Fruit fly (Drosophila melanogaster) whole organism, pupa: ENCODE measurements around the gene RtcB.

ENCODE experiments used
- CG12605 ChIP-seq: fragments of 200-800 bp; sonication (Bioruptor generic); IDR thresholded peaks from 2 replicates; pipeline ENCODE4 v1.3.6; 2022; ENCODE audit warnings: missing biosample characterization, missing genetic modification characterization
- CG14655 ChIP-seq: fragments of 200-800 bp; sonication (Bioruptor generic); optimal IDR thresholded peaks from 3 replicates; lab custom pipeline; 2017; ENCODE audit warnings: mild to moderate bottlenecking, missing biosample characterization, missing genetic modification reagents, missing genetic modification characterization
- CG17806 ChIP-seq: fragments of 200-800 bp; sonication (Bioruptor generic); optimal IDR thresholded peaks from 2 replicates; lab custom pipeline; 2018; ENCODE audit warnings: missing biosample characterization, mild to moderate bottlenecking, missing genetic modification characterization, moderate library complexity
- CG4496 ChIP-seq: fragments of 200-800 bp; sonication (Bioruptor generic); IDR thresholded peaks from 3 replicates; pipeline ENCODE4 v1.3.6; 2022; ENCODE audit warnings: missing biosample characterization, missing genetic modification characterization
- CG8159 ChIP-seq: fragments of 200-800 bp; sonication (Bioruptor generic); optimal IDR thresholded peaks from 3 replicates; lab custom pipeline; 2018; ENCODE audit warnings: missing biosample characterization, mild to moderate bottlenecking, missing genetic modification characterization, moderate library complexity
- CG8301 ChIP-seq: fragments of 200-800 bp; sonication (Bioruptor generic); optimal IDR thresholded peaks from 2 replicates; lab custom pipeline; 2018; ENCODE audit warnings: missing biosample characterization, mild to moderate bottlenecking, missing genetic modification characterization
- CG9948 ChIP-seq: fragments of 200-800 bp; sonication (Bioruptor generic); optimal IDR thresholded peaks from 2 replicates; lab custom pipeline; 2018; ENCODE audit warnings: missing biosample characterization, mild to moderate bottlenecking, missing genetic modification characterization, moderate library complexity
- D1 ChIP-seq: fragments of 200-800 bp; sonication (Bioruptor generic); optimal IDR thresholded peaks from 2 replicates; lab custom pipeline; 2018; ENCODE audit warnings: missing biosample characterization, mild to moderate bottlenecking, missing genetic modification characterization, moderate library complexity
- EcR ChIP-seq: fragments of 200-800 bp; sonication (Bioruptor generic); optimal IDR thresholded peaks from 3 replicates; lab custom pipeline; 2019; ENCODE audit warnings: missing biosample characterization, missing genetic modification characterization, mild to moderate bottlenecking, moderate library complexity, missing genetic modification reagents
- Snoo ChIP-seq: fragments of 200-800 bp; sonication (Bioruptor generic); optimal IDR thresholded peaks from 3 replicates; lab custom pipeline; 2017; ENCODE audit warnings: missing biosample characterization, mild to moderate bottlenecking, missing genetic modification characterization, inconsistent platforms
- fd96Ca ChIP-seq: fragments of 200-800 bp; sonication (Bioruptor generic); IDR thresholded peaks from 3 replicates; pipeline ENCODE4 v1.3.6; 2022; ENCODE audit warnings: missing biosample characterization, missing genetic modification characterization
- gl ChIP-seq: fragments of 200-800 bp; sonication (Bioruptor generic); optimal IDR thresholded peaks from 2 replicates; lab custom pipeline; 2018; ENCODE audit warnings: missing biosample characterization, mild to moderate bottlenecking, missing genetic modification characterization

DNA sequence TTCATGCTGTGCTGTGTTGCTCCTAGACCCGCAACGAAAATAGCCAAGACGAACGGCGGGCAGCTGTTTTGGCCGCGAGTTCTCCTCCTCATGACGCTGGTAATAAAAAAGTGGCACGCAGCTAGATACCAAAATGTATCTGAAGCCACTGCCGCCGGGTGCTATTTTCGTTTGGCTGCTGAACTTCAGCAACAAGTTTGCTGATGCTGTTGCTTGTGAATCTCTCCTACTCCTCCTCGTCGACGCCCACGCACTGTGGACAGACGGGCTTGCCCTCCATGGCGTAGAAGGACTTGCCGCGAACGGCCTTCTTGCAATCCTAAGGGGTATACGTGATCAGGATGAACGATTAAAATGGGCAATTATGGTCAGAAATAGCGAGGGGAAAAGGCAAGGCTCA is 27.0 kb upstream of the RtcB start:
- TF ChIP-seq CG8301 (tag; lab: Kevin White, UChicago): no peak
- TF ChIP-seq D1 (tag; lab: Kevin White, UChicago): no peak
- TF ChIP-seq CG4496 (GFP tag; lab: Robert Waterston, UW): no peak
- TF ChIP-seq gl: no peak
- no peak for TF ChIP-seq CG9948 (tag; lab: Kevin White, UChicago)
- no peak for TF ChIP-seq CG8159 (tag; lab: Kevin White, UChicago)
- TF ChIP-seq Snoo: no peak
- no peak for TF ChIP-seq CG17806
- TF ChIP-seq fd96Ca: no peak
- TF ChIP-seq CG12605 (GFP tag; lab: Robert Waterston, UW): no peak
- no peak for TF ChIP-seq EcR (GFP tag; lab: Kevin White, UChicago)
- no peak for TF ChIP-seq CG14655 (GFP tag; lab: Kevin White, UChicago)
